Fruit fly (Drosophila melanogaster) whole organism, pupa: ENCODE data around the gene Grip71.

Experiments used
- CG10348 ChIP-seq: fragments of 200-800 bp; sonication (Bioruptor generic); IDR thresholded peaks from 2 replicates; pipeline ENCODE4 v1.3.6; 2022; ENCODE audit warnings: missing biosample characterization, missing genetic modification characterization
- CG12605 ChIP-seq: fragments of 200-800 bp; sonication (Bioruptor generic); IDR thresholded peaks from 2 replicates; pipeline ENCODE4 v1.3.6; 2022; ENCODE audit warnings: missing biosample characterization, missing genetic modification characterization
- CG13204 ChIP-seq: fragments of 200-800 bp; sonication (Bioruptor generic); optimal IDR thresholded peaks from 2 replicates; lab custom pipeline; 2018; ENCODE audit warnings: missing biosample characterization, mild to moderate bottlenecking, missing genetic modification characterization, moderate library complexity
- CG14655 ChIP-seq: fragments of 200-800 bp; sonication (Bioruptor generic); optimal IDR thresholded peaks from 3 replicates; lab custom pipeline; 2017; ENCODE audit warnings: mild to moderate bottlenecking, missing biosample characterization, missing genetic modification reagents, missing genetic modification characterization
- CG15710 ChIP-seq: fragments of 200-800 bp; sonication (Bioruptor generic); optimal IDR thresholded peaks from 2 replicates; lab custom pipeline; 2018; ENCODE audit warnings: missing biosample characterization, mild to moderate bottlenecking, missing genetic modification characterization, moderate library complexity
- CG17806 ChIP-seq: fragments of 200-800 bp; sonication (Bioruptor generic); optimal IDR thresholded peaks from 2 replicates; lab custom pipeline; 2018; ENCODE audit warnings: missing biosample characterization, mild to moderate bottlenecking, missing genetic modification characterization, moderate library complexity
- CG32121 ChIP-seq: fragments of 200-800 bp; sonication (Bioruptor generic); IDR thresholded peaks from 2 replicates; pipeline ENCODE4 v1.3.6; 2022; ENCODE audit warnings: missing biosample characterization, missing genetic modification characterization
- CG34367 ChIP-seq: fragments of 200-800 bp; sonication (Bioruptor generic); optimal IDR thresholded peaks from 2 replicates; lab custom pipeline; 2018; ENCODE audit warnings: missing biosample characterization, mild to moderate bottlenecking, missing genetic modification characterization
- CG4496 ChIP-seq: fragments of 200-800 bp; sonication (Bioruptor generic); IDR thresholded peaks from 3 replicates; pipeline ENCODE4 v1.3.6; 2022; ENCODE audit warnings: missing biosample characterization, missing genetic modification characterization
- CG8159 ChIP-seq: fragments of 200-800 bp; sonication (Bioruptor generic); optimal IDR thresholded peaks from 3 replicates; lab custom pipeline; 2018; ENCODE audit warnings: missing biosample characterization, mild to moderate bottlenecking, missing genetic modification characterization, moderate library complexity
- CG8301 ChIP-seq: fragments of 200-800 bp; sonication (Bioruptor generic); optimal IDR thresholded peaks from 2 replicates; lab custom pipeline; 2018; ENCODE audit warnings: missing biosample characterization, mild to moderate bottlenecking, missing genetic modification characterization
- CG9948 ChIP-seq: fragments of 200-800 bp; sonication (Bioruptor generic); optimal IDR thresholded peaks from 2 replicates; lab custom pipeline; 2018; ENCODE audit warnings: missing biosample characterization, mild to moderate bottlenecking, missing genetic modification characterization, moderate library complexity
- D1 ChIP-seq: fragments of 200-800 bp; sonication (Bioruptor generic); optimal IDR thresholded peaks from 2 replicates; lab custom pipeline; 2018; ENCODE audit warnings: missing biosample characterization, mild to moderate bottlenecking, missing genetic modification characterization, moderate library complexity
- EcR ChIP-seq: fragments of 200-800 bp; sonication (Bioruptor generic); optimal IDR thresholded peaks from 3 replicates; lab custom pipeline; 2019; ENCODE audit warnings: missing biosample characterization, missing genetic modification characterization, mild to moderate bottlenecking, moderate library complexity, missing genetic modification reagents
- Ets98B ChIP-seq: fragments of 200-800 bp; sonication (Bioruptor generic); IDR thresholded peaks from 2 replicates; pipeline ENCODE4 v1.3.6; 2022; ENCODE audit warnings: missing biosample characterization, missing genetic modification characterization
- Pif1A ChIP-seq: fragments of 200-800 bp; sonication (Bioruptor generic); optimal IDR thresholded peaks from 3 replicates; lab custom pipeline; 2016; ENCODE audit warnings: missing biosample characterization, missing genetic modification characterization
- Pif1B ChIP-seq: fragments of 200-800 bp; sonication (Bioruptor generic); optimal IDR thresholded peaks from 3 replicates; lab custom pipeline; 2016; ENCODE audit warnings: missing biosample characterization, missing genetic modification characterization
- Snoo ChIP-seq: fragments of 200-800 bp; sonication (Bioruptor generic); optimal IDR thresholded peaks from 3 replicates; lab custom pipeline; 2017; ENCODE audit warnings: missing biosample characterization, mild to moderate bottlenecking, missing genetic modification characterization, inconsistent platforms
- fd96Ca ChIP-seq: fragments of 200-800 bp; sonication (Bioruptor generic); IDR thresholded peaks from 3 replicates; pipeline ENCODE4 v1.3.6; 2022; ENCODE audit warnings: missing biosample characterization, missing genetic modification characterization
- gl ChIP-seq: fragments of 200-800 bp; sonication (Bioruptor generic); optimal IDR thresholded peaks from 2 replicates; lab custom pipeline; 2018; ENCODE audit warnings: missing biosample characterization, mild to moderate bottlenecking, missing genetic modification characterization
- rn ChIP-seq: fragments of 200-800 bp; sonication (Bioruptor generic); IDR thresholded peaks from 2 replicates; pipeline ENCODE4 v1.3.6; 2022; ENCODE audit warnings: missing biosample characterization, missing genetic modification characterization

The Grip71 gene

DNA sequence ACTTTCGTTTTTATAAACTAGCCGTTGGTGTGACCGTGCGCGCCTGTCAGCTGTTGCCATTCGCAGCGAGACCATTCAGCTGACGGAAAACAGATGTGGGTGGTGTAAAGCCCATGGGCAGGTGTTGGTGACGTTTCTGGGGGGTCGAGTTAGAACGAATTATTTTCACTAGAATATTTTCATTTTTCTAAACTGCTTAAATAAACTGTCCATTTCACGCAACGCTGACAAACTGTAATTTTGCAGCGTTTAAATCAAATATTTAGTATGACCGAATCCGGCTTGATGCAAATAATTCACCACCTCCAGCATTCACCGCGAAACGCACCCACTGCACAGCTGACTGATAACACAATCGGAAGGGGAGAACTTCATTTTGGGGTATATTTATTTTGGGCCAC, 13.2 kb upstream of the Grip71 start, which contains the start of the genes CG10383 and CG10338:
Gene CG10383, minus strand, starts transcription at position 199 of the 401 bp plus-strand sequence.
Gene CG10338, plus strand, starts transcription at position 261 of the 401 bp plus-strand sequence.
- TF ChIP-seq CG34367 (peak; percentile 73), CG8159 (tag; lab: Kevin White, UChicago) (peak; percentile 71), CG32121 (GFP tag; lab: Robert Waterston, UW) (peak; percentile 87), EcR (peak; percentile 10), gl (tag; lab: Kevin White, UChicago) (peak; percentile 23), Snoo (peak; percentile 79), CG4496 (GFP tag; lab: Robert Waterston, UW) (peak; percentile 95), CG15710 (tag; lab: Kevin White, UChicago) (peak; percentile 61), CG10348 (GFP tag; lab: Robert Waterston, UW) (peak; percentile 89), Pif1B (peak; percentile 80), rn (peak; percentile 80), fd96Ca (GFP tag; lab: Robert Waterston, UW) (peak; percentile 94), CG8301 (tag; lab: Kevin White, UChicago) (peak; percentile 77), D1 (tag; lab: Kevin White, UChicago) (no peak), Pif1A (GFP tag; lab: Kevin White, UChicago) (no peak), Ets98B (GFP tag; lab: Robert Waterston, UW) (peak; percentile 94), CG13204 (no peak), CG14655 (GFP tag; lab: Kevin White, UChicago) (peak; percentile 72), CG17806 (tag; lab: Kevin White, UChicago) (peak; percentile 72), CG9948 (tag; lab: Kevin White, UChicago) (peak; percentile 70), CG12605 (peak; percentile 75)

DNA sequence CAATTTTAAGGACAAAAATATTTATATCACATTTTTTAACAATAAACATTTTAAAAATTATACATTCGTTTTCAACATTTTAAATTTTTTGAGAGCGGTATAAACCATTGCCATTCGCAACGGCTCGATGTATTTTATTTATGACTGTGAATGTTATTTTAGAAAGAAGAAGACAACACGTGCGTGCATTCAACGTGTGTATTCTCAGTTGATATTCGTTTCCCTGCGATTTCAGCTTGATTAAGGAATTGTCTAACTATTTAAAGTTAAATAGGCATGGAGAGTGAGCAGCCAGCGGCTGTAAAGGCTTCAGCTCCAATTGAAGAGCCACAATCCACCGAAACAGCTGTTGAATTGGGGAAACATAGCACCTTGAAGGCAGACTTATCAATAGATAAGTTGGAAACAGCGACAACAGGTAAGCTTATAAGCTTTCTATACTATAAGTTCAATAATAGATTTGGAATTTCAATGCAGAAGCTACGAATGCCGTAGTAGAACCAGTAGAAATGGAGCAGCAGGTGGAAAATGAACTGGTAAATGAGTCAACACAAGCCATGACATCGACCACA, 10.0 kb upstream of the Grip71 start, which contains the start of gene CG10341:
Gene CG10341, plus strand, starts transcription at position 156 of the 572 bp plus-strand sequence.
- TF ChIP-seq CG34367: no peak
- no peak for TF ChIP-seq CG8301 (tag; lab: Kevin White, UChicago)
- TF ChIP-seq CG10348 (GFP tag; lab: Robert Waterston, UW): no peak
- no peak for TF ChIP-seq CG17806 (tag; lab: Kevin White, UChicago)
- no peak for TF ChIP-seq CG13204
- TF ChIP-seq D1 (tag; lab: Kevin White, UChicago): no peak

DNA sequence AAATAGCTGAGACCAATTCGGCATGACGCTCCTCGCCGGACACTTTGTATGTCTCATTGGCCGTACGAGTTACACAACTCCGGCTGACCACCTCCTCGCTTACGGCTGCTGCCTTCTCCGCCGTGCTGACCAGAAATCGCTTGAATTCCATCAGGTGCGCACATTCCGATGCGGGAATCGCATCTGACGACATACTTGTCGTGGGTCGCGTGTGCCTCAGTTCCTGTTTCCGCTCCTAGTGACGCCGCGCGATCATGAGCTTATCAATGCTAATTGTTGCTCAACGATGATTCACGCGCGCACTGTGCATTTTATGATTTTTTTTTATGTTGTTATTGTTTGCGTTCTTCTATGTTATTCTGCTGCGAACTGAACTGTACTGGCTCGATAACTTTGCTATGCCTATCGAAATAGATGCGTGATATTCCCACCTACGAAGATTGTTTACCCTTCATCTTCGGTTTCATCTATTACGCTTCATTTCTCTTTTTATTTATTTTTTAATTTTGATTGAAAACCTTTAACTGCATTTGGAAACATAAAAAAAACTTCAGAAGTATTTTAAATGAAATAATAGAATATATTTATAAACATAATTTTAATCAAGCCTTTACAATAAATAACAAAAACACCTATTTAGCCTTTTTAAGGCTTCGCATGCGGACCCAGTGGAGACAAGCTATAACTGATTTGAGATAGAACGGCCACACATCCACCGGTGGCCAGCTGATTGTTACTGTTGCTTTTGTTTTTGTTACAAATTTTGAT, 5.7 kb upstream of the Grip71 start, which contains the start of the genes CG10376 and CG10343:
Gene CG10376, minus strand, starts transcription at position 385 of the 768 bp plus-strand sequence.
Gene CG10343, plus strand, starts transcription at position 753 of the 768 bp plus-strand sequence.
- TF ChIP-seq CG8159 (tag; lab: Kevin White, UChicago): peak; percentile 91
- TF ChIP-seq CG14655 (GFP tag; lab: Kevin White, UChicago): peak; percentile 89
- TF ChIP-seq D1 (tag; lab: Kevin White, UChicago): no peak
- TF ChIP-seq CG8301 (tag; lab: Kevin White, UChicago): peak; percentile 73
- peak; percentile 86 for TF ChIP-seq CG17806 (tag; lab: Kevin White, UChicago)
- TF ChIP-seq CG34367: peak; percentile 75
- TF ChIP-seq CG4496 (GFP tag; lab: Robert Waterston, UW): peak; percentile 78; the same call in 2 of the 3 replicates
- no peak for TF ChIP-seq CG13204
- no peak for TF ChIP-seq Pif1B
- TF ChIP-seq rn: peak; percentile 69
- TF ChIP-seq fd96Ca (GFP tag; lab: Robert Waterston, UW): peak; percentile 60; the same call in 1 of the 3 replicates
- TF ChIP-seq CG12605: peak; percentile 54; the same call in 1 of the 2 replicates
- TF ChIP-seq CG15710 (tag; lab: Kevin White, UChicago): peak; percentile 91
- peak; percentile 81 for TF ChIP-seq Snoo
- peak; percentile 80 for TF ChIP-seq CG32121 (GFP tag; lab: Robert Waterston, UW)
- peak; percentile 89 for TF ChIP-seq CG9948 (tag; lab: Kevin White, UChicago)
- peak; percentile 71; the same call in 1 of the 2 replicates for TF ChIP-seq Ets98B (GFP tag; lab: Robert Waterston, UW)
- peak; percentile 97 for TF ChIP-seq CG10348 (GFP tag; lab: Robert Waterston, UW)
- no peak for TF ChIP-seq Pif1A (GFP tag; lab: Kevin White, UChicago)
- no peak for TF ChIP-seq gl (tag; lab: Kevin White, UChicago)
- TF ChIP-seq EcR: peak; percentile 2

DNA sequence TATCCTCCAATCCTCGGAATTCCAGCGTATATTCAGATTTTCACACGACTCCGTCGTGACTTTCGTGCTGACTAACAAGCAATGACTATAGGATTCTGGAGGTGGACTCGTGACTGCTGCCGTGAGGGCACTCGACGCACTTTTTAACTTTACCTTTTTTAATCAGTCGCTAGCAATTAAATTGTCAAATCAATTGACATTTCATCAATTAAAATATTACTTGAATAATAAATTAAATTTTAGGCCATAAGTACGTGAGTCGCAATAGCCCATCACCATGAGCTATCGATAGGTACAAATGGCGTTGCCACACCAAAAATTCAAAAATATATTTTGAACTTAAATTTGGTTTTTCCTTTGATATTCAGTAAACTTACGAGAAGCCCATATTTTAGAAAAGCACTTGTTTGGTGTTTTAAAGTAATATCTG, 3.0 kb upstream of the Grip71 start, which contains the start of gene Jwa:
Gene Jwa, minus strand, starts transcription at position 87 of the 430 bp plus-strand sequence.
- TF ChIP-seq Snoo: peak; percentile 72
- TF ChIP-seq EcR: no peak
- TF ChIP-seq Ets98B (GFP tag; lab: Robert Waterston, UW): peak; percentile 78
- peak; percentile 91 for TF ChIP-seq CG15710 (tag; lab: Kevin White, UChicago)
- peak; percentile 84 for TF ChIP-seq CG4496 (GFP tag; lab: Robert Waterston, UW)
- peak; percentile 77 for TF ChIP-seq rn
- TF ChIP-seq CG8159 (tag; lab: Kevin White, UChicago): peak; percentile 74
- peak; percentile 49 for TF ChIP-seq CG12605
- no peak for TF ChIP-seq D1 (tag; lab: Kevin White, UChicago)
- TF ChIP-seq CG34367: peak; percentile 74
- peak; percentile 15 for TF ChIP-seq gl (tag; lab: Kevin White, UChicago)
- TF ChIP-seq fd96Ca (GFP tag; lab: Robert Waterston, UW): peak; percentile 91
- TF ChIP-seq CG32121 (GFP tag; lab: Robert Waterston, UW): peak; percentile 83
- peak; percentile 68 for TF ChIP-seq CG14655 (GFP tag; lab: Kevin White, UChicago)
- peak; percentile 49 for TF ChIP-seq Pif1B
- TF ChIP-seq CG10348 (GFP tag; lab: Robert Waterston, UW): peak; percentile 99
- TF ChIP-seq CG13204: no peak
- TF ChIP-seq CG8301 (tag; lab: Kevin White, UChicago): peak; percentile 53
- TF ChIP-seq CG9948 (tag; lab: Kevin White, UChicago): peak; percentile 61
- TF ChIP-seq Pif1A (GFP tag; lab: Kevin White, UChicago): no peak
- peak; percentile 68 for TF ChIP-seq CG17806 (tag; lab: Kevin White, UChicago)
